Fruit fly (Drosophila melanogaster) whole organism, adult: ENCODE data around the gene Sec63.

ENCODE experiments used
- CG11617 ChIP-seq: fragments of 200-800 bp; sonication (Bioruptor generic); optimal IDR thresholded peaks from 2 replicates; lab custom pipeline; 2017; ENCODE audit warnings: mild to moderate bottlenecking, missing biosample characterization, missing genetic modification reagents, missing genetic modification characterization
- CG12768 ChIP-seq: fragments of 200-800 bp; sonication (Bioruptor generic); optimal IDR thresholded peaks from 2 replicates; lab custom pipeline; 2017; ENCODE audit warnings: missing biosample characterization, missing genetic modification characterization, mild to moderate bottlenecking, moderate library complexity, missing genetic modification reagents
- CG14711 ChIP-seq: fragments of 200-800 bp; sonication (Bioruptor generic); optimal IDR thresholded peaks from 2 replicates; lab custom pipeline; 2018; ENCODE audit warnings: missing biosample characterization, mild to moderate bottlenecking, missing genetic modification characterization, moderate library complexity
- CG1620 ChIP-seq: fragments of 200-800 bp; sonication (Bioruptor generic); optimal IDR thresholded peaks from 2 replicates; lab custom pipeline; 2016; ENCODE audit warnings: missing biosample characterization, missing genetic modification characterization
- CG33017 ChIP-seq: fragments of 200-800 bp; sonication (Bioruptor generic); optimal IDR thresholded peaks from 2 replicates; lab custom pipeline; 2018; ENCODE audit warnings: missing biosample characterization, mild to moderate bottlenecking, missing genetic modification characterization, moderate library complexity
- CG5204 ChIP-seq: fragments of 200-800 bp; sonication (Bioruptor generic); optimal IDR thresholded peaks from 2 replicates; lab custom pipeline; 2016; ENCODE audit warnings: missing biosample characterization, missing genetic modification characterization
- CG7045 ChIP-seq: fragments of 200-800 bp; sonication (Bioruptor generic); optimal IDR thresholded peaks from 2 replicates; lab custom pipeline; 2017; ENCODE audit warnings: missing biosample characterization, mild to moderate bottlenecking, missing genetic modification characterization
- CG7101 ChIP-seq: fragments of 200-800 bp; sonication (Bioruptor generic); optimal IDR thresholded peaks from 2 replicates; lab custom pipeline; 2018; ENCODE audit warnings: missing biosample characterization, mild to moderate bottlenecking, missing genetic modification characterization, moderate library complexity
- Clk ChIP-seq: fragments of 200-800 bp; sonication (Bioruptor generic); optimal IDR thresholded peaks from 2 replicates; lab custom pipeline; 2017; ENCODE audit warnings: missing biosample characterization, missing genetic modification characterization
- Crg-1 ChIP-seq: fragments of 200-800 bp; sonication (Bioruptor generic); optimal IDR thresholded peaks from 2 replicates; lab custom pipeline; 2016; ENCODE audit warnings: missing biosample characterization, missing genetic modification characterization
- Hr96 ChIP-seq: fragments of 200-800 bp; sonication (Bioruptor generic); optimal IDR thresholded peaks from 2 replicates; lab custom pipeline; 2016; ENCODE audit warnings: missing biosample characterization, missing genetic modification characterization
- Mnt ChIP-seq: fragments of 200-800 bp; sonication (Bioruptor generic); optimal IDR thresholded peaks from 2 replicates; lab custom pipeline; 2016; ENCODE audit warnings: missing biosample characterization, mild to moderate bottlenecking, missing genetic modification characterization
- bab1 ChIP-seq: fragments of 200-800 bp; sonication (Bioruptor generic); optimal IDR thresholded peaks from 3 replicates; lab custom pipeline; 2019; ENCODE audit warnings: missing biosample characterization, mild to moderate bottlenecking, missing genetic modification characterization, moderate library complexity
- cic ChIP-seq: fragments of 200-800 bp; sonication (Bioruptor generic); optimal IDR thresholded peaks from 2 replicates; lab custom pipeline; 2017; ENCODE audit warnings: missing biosample characterization, mild to moderate bottlenecking, missing genetic modification characterization, moderate library complexity
- cnc ChIP-seq, 2 experiments: fragments of >200 bp; optimal IDR thresholded peaks; 2 replicates each; lab custom pipeline; 2017
- kay ChIP-seq: fragments of 200-800 bp; sonication (Bioruptor generic); peaks from one replicate; lab custom pipeline; 2016; ENCODE audit warnings: missing biosample characterization, missing genetic modification characterization, borderline replicate concordance
- ovo ChIP-seq: fragments of 200-800 bp; sonication (Bioruptor generic); optimal IDR thresholded peaks from 2 replicates; lab custom pipeline; 2016; ENCODE audit warnings: missing biosample characterization, missing genetic modification characterization
- pad ChIP-seq: fragments of 200-800 bp; sonication (Bioruptor generic); optimal IDR thresholded peaks from 3 replicates; lab custom pipeline; 2017; ENCODE audit warnings: missing biosample characterization, missing genetic modification characterization, mild to moderate bottlenecking, moderate library complexity, missing genetic modification reagents
- tj ChIP-seq: fragments of 200-800 bp; sonication (Bioruptor generic); optimal IDR thresholded peaks from 3 replicates; lab custom pipeline; 2017; ENCODE audit warnings: missing biosample characterization, mild to moderate bottlenecking, missing genetic modification characterization, moderate library complexity
- toe ChIP-seq: fragments of 200-800 bp; sonication (Bioruptor generic); optimal IDR thresholded peaks from 2 replicates; lab custom pipeline; 2016; ENCODE audit warnings: missing biosample characterization, missing genetic modification characterization

Gene Sec63

DNA sequence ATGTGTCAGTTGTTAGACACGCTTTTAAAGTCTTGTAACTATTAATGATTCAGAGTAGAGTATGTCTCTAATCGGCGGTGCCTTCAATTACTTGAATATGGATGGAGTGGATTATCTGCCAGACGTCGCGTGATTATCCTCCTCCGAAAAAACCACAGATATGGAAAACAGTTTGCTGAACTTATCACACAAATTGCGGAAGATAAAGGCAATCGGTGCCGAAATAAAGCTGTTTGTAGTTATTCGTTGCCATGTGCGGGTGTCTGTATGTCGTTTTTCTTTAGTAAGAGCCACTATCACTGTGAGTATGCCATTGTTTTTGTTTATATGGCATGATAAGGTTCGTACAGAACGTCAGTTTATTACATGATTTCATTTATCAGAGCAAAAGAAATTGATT, 16.4 kb upstream of the Sec63 start:
- TF ChIP-seq bab1 (GFP tag; lab: Kevin White, UChicago) (no peak), tj (GFP tag; lab: Kevin White, UChicago) (no peak), Mnt (GFP tag; lab: Kevin White, UChicago) (peak; percentile 9), toe (no peak), cic (peak; percentile 29), CG14711 (tag; lab: Kevin White, UChicago) (no peak), CG7101 (no peak), cnc (optimal IDR thresholded peaks at IDR 0.05; lab: Kevin White, UChicago) (no peak), CG33017 (tag; lab: Kevin White, UChicago) (no peak)

DNA sequence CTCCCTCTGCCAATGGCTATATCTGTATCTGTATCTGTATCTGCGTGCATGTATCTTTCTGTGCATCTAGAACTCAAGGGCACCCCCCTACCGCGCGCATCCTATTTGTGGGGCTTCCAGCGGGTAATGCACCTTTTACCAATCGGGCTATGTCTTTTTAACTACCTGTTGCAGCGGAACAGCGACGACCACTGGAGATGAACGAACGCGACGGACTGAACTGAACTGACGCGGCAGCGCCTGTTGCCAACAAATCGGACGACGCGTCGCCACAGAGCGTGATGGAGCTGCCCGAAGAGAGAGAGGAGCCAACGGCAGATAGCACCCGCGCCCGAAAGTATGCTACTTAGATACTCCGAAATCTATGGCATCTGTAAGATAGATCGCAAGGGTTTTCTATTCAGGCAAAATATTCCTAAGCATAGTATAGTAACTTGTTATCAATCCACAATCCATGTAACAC, 15.4 kb upstream of the Sec63 start, which contains the start of gene Cln7:
Gene Cln7, minus strand, starts transcription at position 219 of the 463 bp plus-strand sequence.
- peak; percentile 80 for TF ChIP-seq Clk (GFP tag; lab: Kevin White, UChicago)
- TF ChIP-seq CG33017 (tag; lab: Kevin White, UChicago): peak; percentile 80
- peak; percentile 52 for TF ChIP-seq CG1620 (GFP tag; lab: Kevin White, UChicago)
- peak; percentile 60 for TF ChIP-seq CG7045 (GFP tag; lab: Kevin White, UChicago)
- TF ChIP-seq kay (GFP tag; lab: Kevin White, UChicago): no peak
- peak; percentile 86 for TF ChIP-seq CG11617 (GFP tag; lab: Kevin White, UChicago)
- TF ChIP-seq toe: no peak
- no peak for TF ChIP-seq cnc (optimal IDR thresholded peaks at IDR 0.05; lab: Kevin White, UChicago)
- peak; percentile 58 for TF ChIP-seq CG7101
- TF ChIP-seq ovo (GFP tag; lab: Kevin White, UChicago): peak; percentile 76
- peak; percentile 36 for TF ChIP-seq Crg-1
- TF ChIP-seq tj (GFP tag; lab: Kevin White, UChicago): peak; percentile 74
- TF ChIP-seq Mnt (GFP tag; lab: Kevin White, UChicago): peak; percentile 84
- TF ChIP-seq pad (GFP tag; lab: Kevin White, UChicago): peak; percentile 48
- TF ChIP-seq Hr96 (GFP tag; lab: Kevin White, UChicago): no peak
- TF ChIP-seq CG14711 (tag; lab: Kevin White, UChicago): peak; percentile 46
- TF ChIP-seq CG5204: no peak
- TF ChIP-seq cic: peak; percentile 97
- TF ChIP-seq bab1 (GFP tag; lab: Kevin White, UChicago): peak; percentile 96
- peak; percentile 95 for TF ChIP-seq CG12768 (GFP tag; lab: Kevin White, UChicago)

DNA sequence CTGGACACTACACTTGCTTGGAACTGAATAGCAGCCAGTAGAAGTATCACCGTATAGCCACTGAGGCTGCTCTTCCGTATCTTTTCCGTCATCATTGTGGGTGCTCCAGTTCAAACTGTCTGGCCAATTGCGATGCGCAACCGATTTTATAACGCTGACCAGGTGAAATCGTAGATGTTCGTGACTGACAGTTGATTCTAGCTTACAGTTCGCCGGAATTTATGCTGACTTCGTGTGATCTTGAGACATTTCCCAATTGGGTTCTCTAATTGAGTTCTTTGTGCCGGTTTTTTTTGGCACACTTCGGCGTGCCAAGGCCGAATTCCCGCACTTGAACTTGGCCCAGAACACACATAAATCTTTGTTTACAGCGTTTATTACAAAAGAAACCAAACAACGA, 13.4 kb upstream of the Sec63 start, which contains the start of gene CG14834:
Gene CG14834, minus strand, starts transcription at position 173 of the 400 bp plus-strand sequence.
- TF ChIP-seq CG7045 (GFP tag; lab: Kevin White, UChicago) (no peak), tj (GFP tag; lab: Kevin White, UChicago) (peak; percentile 93)

DNA sequence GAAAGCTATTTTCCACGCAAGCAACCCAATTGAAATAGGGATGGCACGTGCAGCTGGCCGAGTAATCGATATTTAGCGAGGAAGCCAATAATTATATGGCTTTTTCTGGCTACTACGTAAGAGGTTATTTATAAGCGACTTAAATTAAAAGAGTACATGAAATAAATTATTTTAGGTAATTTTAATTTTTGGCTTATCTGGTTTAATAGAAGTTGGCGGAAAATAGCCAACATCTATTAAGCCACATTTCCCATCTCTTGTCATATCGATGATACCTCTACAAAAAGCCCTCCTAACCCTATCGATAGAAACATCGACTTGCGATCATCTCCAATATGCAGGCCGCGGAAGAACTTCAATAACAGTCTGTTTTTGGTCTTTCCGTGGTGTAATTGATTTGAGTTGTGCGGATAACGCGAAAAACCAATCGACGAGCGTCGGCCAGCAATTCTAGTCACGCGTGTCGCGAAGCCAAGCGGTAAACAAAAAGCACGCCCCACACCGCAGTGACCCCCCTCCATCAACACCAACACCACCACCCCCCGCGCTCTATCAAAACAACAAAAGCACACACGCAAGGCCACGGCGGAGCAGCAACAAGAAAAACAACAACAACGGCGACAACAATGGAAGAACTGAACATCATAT, 12.3 kb upstream of the Sec63 start, which contains the start of the genes Srp19 and qm:
Gene Srp19, minus strand, starts transcription at position 51 of the 648 bp plus-strand sequence.
Gene qm, plus strand, starts transcription at position 330 of the 648 bp plus-strand sequence.
- TF ChIP-seq cic (no peak), Mnt (GFP tag; lab: Kevin White, UChicago) (peak; percentile 58), CG11617 (GFP tag; lab: Kevin White, UChicago) (peak; percentile 29), CG5204 (no peak), CG1620 (GFP tag; lab: Kevin White, UChicago) (no peak), tj (GFP tag; lab: Kevin White, UChicago) (peak; percentile 19), CG12768 (GFP tag; lab: Kevin White, UChicago) (peak; percentile 43), CG14711 (tag; lab: Kevin White, UChicago) (peak; percentile 43), bab1 (GFP tag; lab: Kevin White, UChicago) (peak; percentile 67), ovo (GFP tag; lab: Kevin White, UChicago) (peak; percentile 5), CG7101 (peak; percentile 49), CG33017 (tag; lab: Kevin White, UChicago) (peak; percentile 26)

DNA sequence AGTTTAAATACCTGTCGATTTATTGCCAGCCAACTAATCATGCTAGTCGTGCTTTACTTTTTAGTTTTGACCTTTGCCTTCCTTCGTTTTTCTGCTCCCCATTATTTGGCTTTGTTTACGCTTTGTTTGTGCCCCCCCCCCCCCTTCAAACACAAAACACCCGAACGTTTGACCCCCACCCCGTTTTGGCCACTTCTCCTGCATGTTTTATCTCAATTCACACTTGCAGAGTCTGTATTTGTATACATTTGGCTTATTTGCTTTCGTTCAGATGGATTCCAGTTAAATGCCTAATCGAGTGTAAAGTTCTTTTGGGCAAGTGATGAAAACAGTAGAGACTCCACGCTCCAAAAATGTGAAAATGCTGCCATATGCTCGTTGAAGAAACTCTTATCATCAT, 11.1 kb upstream of the Sec63 start:
- TF ChIP-seq CG12768 (GFP tag; lab: Kevin White, UChicago) (no peak), cic (no peak), ovo (GFP tag; lab: Kevin White, UChicago) (no peak), toe (no peak), Clk (GFP tag; lab: Kevin White, UChicago) (no peak), CG11617 (GFP tag; lab: Kevin White, UChicago) (no peak), CG5204 (no peak), CG14711 (tag; lab: Kevin White, UChicago) (no peak), bab1 (GFP tag; lab: Kevin White, UChicago) (no peak), Hr96 (GFP tag; lab: Kevin White, UChicago) (no peak), CG7101 (no peak), kay (GFP tag; lab: Kevin White, UChicago) (no peak), tj (GFP tag; lab: Kevin White, UChicago) (no peak), CG33017 (tag; lab: Kevin White, UChicago) (no peak), Crg-1 (no peak), CG7045 (GFP tag; lab: Kevin White, UChicago) (no peak), Mnt (GFP tag; lab: Kevin White, UChicago) (no peak), pad (GFP tag; lab: Kevin White, UChicago) (no peak), CG1620 (GFP tag; lab: Kevin White, UChicago) (no peak)
